Fruit fly (Drosophila melanogaster) whole organism, embryonic: ENCODE measurements around the gene CG14818.
A peak's percentile ranks its signal among the peaks of the same experiment; 100 is the strongest.

Experiments
- ATbp ChIP-seq: fragments of 200-800 bp; sonication (Bioruptor generic); optimal IDR thresholded peaks from 2 replicates; lab custom pipeline; 2017; ENCODE audit warnings: missing biosample characterization, mild to moderate bottlenecking, missing genetic modification characterization, missing genetic modification reagents
- B-H1 ChIP-seq: fragments of 200-800 bp; sonication (Bioruptor generic); IDR thresholded peaks from 3 replicates; pipeline ENCODE4 v1.3.6; 2022; ENCODE audit warnings: missing biosample characterization, missing genetic modification characterization
- Bteb2 ChIP-seq: fragments of 200-800 bp; sonication (Bioruptor generic); optimal IDR thresholded peaks from 2 replicates; lab custom pipeline; 2016; ENCODE audit warnings: missing biosample characterization, missing genetic modification characterization
- CG10209 ChIP-seq: fragments of 200-800 bp; sonication (Bioruptor generic); optimal IDR thresholded peaks from 3 replicates; lab custom pipeline; 2017; ENCODE audit warnings: missing biosample characterization, mild to moderate bottlenecking, missing genetic modification characterization, missing genetic modification reagents
- CG10462 ChIP-seq: fragments of 200-800 bp; sonication (Bioruptor generic); optimal IDR thresholded peaks from 2 replicates; lab custom pipeline; 2016; ENCODE audit warnings: missing biosample characterization, missing genetic modification characterization
- CG10959 ChIP-seq: fragments of 200-800 bp; sonication (Bioruptor generic); IDR thresholded peaks from 2 replicates; pipeline ENCODE4 v1.3.6; 2022; ENCODE audit warnings: missing biosample characterization, missing genetic modification characterization
- CG11247 ChIP-seq: fragments of 200-800 bp; sonication (Bioruptor generic); IDR thresholded peaks from 2 replicates; pipeline ENCODE4 v1.3.6; 2022; ENCODE audit warnings: missing biosample characterization, missing genetic modification characterization
- CG1233 ChIP-seq: fragments of 200-800 bp; sonication (Bioruptor generic); optimal IDR thresholded peaks from 4 replicates; lab custom pipeline; 2018; ENCODE audit warnings: missing biosample characterization, mild to moderate bottlenecking, missing genetic modification characterization
- CG12769 ChIP-seq: fragments of 200-800 bp; sonication (Bioruptor generic); optimal IDR thresholded peaks from 2 replicates; lab custom pipeline; 2019; ENCODE audit warnings: missing biosample characterization, mild to moderate bottlenecking, missing genetic modification characterization, moderate library complexity
- CG15073 ChIP-seq: fragments of 200-800 bp; sonication (Bioruptor generic); optimal IDR thresholded peaks from 2 replicates; lab custom pipeline; 2016; ENCODE audit warnings: missing biosample characterization, missing genetic modification characterization
- CG15514 ChIP-seq: fragments of 200-800 bp; sonication (Bioruptor generic); optimal IDR thresholded peaks from 3 replicates; lab custom pipeline; 2017; ENCODE audit warnings: missing biosample characterization, missing genetic modification characterization, mild to moderate bottlenecking, moderate library complexity, missing genetic modification reagents
- CG2120 ChIP-seq: fragments of 200-800 bp; sonication (Bioruptor generic); optimal IDR thresholded peaks from 3 replicates; lab custom pipeline; 2016; ENCODE audit warnings: missing biosample characterization, missing genetic modification characterization
- CG30020 ChIP-seq: fragments of 200-800 bp; optimal IDR thresholded peaks from 2 replicates; lab custom pipeline; 2019; ENCODE audit warnings: missing biosample characterization, mild to moderate bottlenecking, missing genetic modification characterization, moderate library complexity
- CG31224 ChIP-seq: fragments of 200-800 bp; sonication (Bioruptor generic); IDR thresholded peaks from 2 replicates; pipeline ENCODE4 v1.3.6; 2022; ENCODE audit warnings: missing biosample characterization, missing genetic modification characterization
- CG3847 ChIP-seq: fragments of 200-800 bp; sonication (Bioruptor generic); IDR thresholded peaks from 2 replicates; pipeline ENCODE4 v1.3.6; 2022; ENCODE audit warnings: missing biosample characterization, missing genetic modification characterization
- CG4282 ChIP-seq: fragments of 200-800 bp; sonication (Bioruptor generic); optimal IDR thresholded peaks from 2 replicates; lab custom pipeline; 2016; ENCODE audit warnings: missing biosample characterization, missing genetic modification characterization
- CG6654 ChIP-seq: fragments of 200-800 bp; sonication (Bioruptor generic); optimal IDR thresholded peaks from 2 replicates; lab custom pipeline; 2017; ENCODE audit warnings: missing biosample characterization, mild to moderate bottlenecking, missing genetic modification characterization
- CG7271 ChIP-seq: fragments of 200-800 bp; sonication (Bioruptor generic); optimal IDR thresholded peaks from 2 replicates; lab custom pipeline; 2018; ENCODE audit warnings: missing biosample characterization, mild to moderate bottlenecking, missing genetic modification characterization, moderate library complexity
- CG7556 ChIP-seq: fragments of 200-800 bp; sonication (Bioruptor generic); optimal IDR thresholded peaks from 2 replicates; lab custom pipeline; 2017; ENCODE audit warnings: missing biosample characterization, mild to moderate bottlenecking, missing genetic modification characterization
- CG8290 ChIP-seq, 3 experiments: fragments of 200-800 bp; sonication (Bioruptor generic); optimal IDR thresholded peaks; 2 replicates each; lab custom pipeline; 2016 to 2019; ENCODE audit warnings: missing biosample characterization in 3 of 3, missing genetic modification characterization in 3 of 3, mild to moderate bottlenecking in 2 of 3, moderate library complexity in 1 of 3
- CG9609 ChIP-seq: fragments of 200-800 bp; sonication (Bioruptor generic); optimal IDR thresholded peaks from 3 replicates; lab custom pipeline; 2016; ENCODE audit warnings: missing biosample characterization, missing genetic modification characterization
- CHES-1-like ChIP-seq: fragments of 200-800 bp; sonication (Bioruptor generic); optimal IDR thresholded peaks from 2 replicates; lab custom pipeline; 2016; ENCODE audit warnings: missing biosample characterization, missing genetic modification characterization
- D ChIP-seq, 2 experiments: fragments of 200-800 bp in 1 of 2; fragments of >200 bp in 1 of 2; sonication (Bioruptor generic) in 1 of 2; optimal IDR thresholded peaks; 2 replicates in 1 of 2; 3 replicates in 1 of 2; lab custom pipeline; 2017; ENCODE audit warnings: mild to moderate bottlenecking in 1 of 2, missing biosample characterization in 1 of 2, missing genetic modification characterization in 1 of 2, missing genetic modification reagents in 1 of 2
- Dad ChIP-seq: fragments of 200-800 bp; sonication (Bioruptor generic); optimal IDR thresholded peaks from 3 replicates; lab custom pipeline; 2016; ENCODE audit warnings: missing biosample characterization, missing genetic modification characterization
- Dip3 ChIP-seq: fragments of 200-800 bp; sonication (Bioruptor generic); optimal IDR thresholded peaks from 3 replicates; lab custom pipeline; 2016; ENCODE audit warnings: missing biosample characterization, missing genetic modification characterization
- Doc2 ChIP-seq: fragments of 200-800 bp; sonication (Bioruptor generic); IDR thresholded peaks from 2 replicates; pipeline ENCODE4 v1.3.6; 2022; ENCODE audit warnings: missing biosample characterization, missing genetic modification characterization
- Doc3 ChIP-seq: fragments of 200-800 bp; sonication (Bioruptor generic); IDR thresholded peaks from 3 replicates; pipeline ENCODE4 v1.3.6; 2022; ENCODE audit warnings: missing biosample characterization, missing genetic modification characterization; ENCODE audit not compliant: partially characterized antibody
- Gsc ChIP-seq: fragments of 200-800 bp; sonication (Bioruptor generic); IDR thresholded peaks from 2 replicates; pipeline ENCODE4 v1.3.6; 2022; ENCODE audit warnings: missing biosample characterization, missing genetic modification characterization
- HmgZ ChIP-seq: fragments of 200-800 bp; sonication (Bioruptor generic); optimal IDR thresholded peaks from 2 replicates; lab custom pipeline; 2018; ENCODE audit warnings: missing biosample characterization, mild to moderate bottlenecking, missing genetic modification characterization
- Hr78 ChIP-seq, 2 experiments: fragments of 200-800 bp in 1 of 2; fragments of >200 bp in 1 of 2; sonication (Bioruptor generic) in 1 of 2; optimal IDR thresholded peaks; 2 replicates each; lab custom pipeline; 2017 to 2019; ENCODE audit warnings: missing biosample characterization in 2 of 2, missing genetic modification characterization in 2 of 2, mild to moderate bottlenecking in 1 of 2, moderate library complexity in 1 of 2
- Lhr ChIP-seq: fragments of 200-800 bp; sonication (Bioruptor generic); optimal IDR thresholded peaks from 3 replicates; lab custom pipeline; 2017; ENCODE audit warnings: mild to moderate bottlenecking, missing biosample characterization, missing genetic modification reagents, missing genetic modification characterization
- MBD-R2 ChIP-seq: fragments of 200-800 bp; sonication (Bioruptor generic); IDR thresholded peaks from 2 replicates; pipeline ENCODE4 v1.3.6; 2022; ENCODE audit warnings: missing biosample characterization, missing genetic modification characterization
- Rx ChIP-seq: fragments of 200-800 bp; sonication (Bioruptor generic); IDR thresholded peaks from 2 replicates; pipeline ENCODE4 v1.3.6; 2022; ENCODE audit warnings: missing biosample characterization, missing genetic modification characterization
- Stat92E ChIP-seq, 3 experiments: fragments of >200 bp in 2 of 3; fragments of 200-800 bp in 1 of 3; sonication (Bioruptor generic) in 1 of 3; optimal IDR thresholded peaks; 2 replicates each; lab custom pipeline; 2017 to 2019; ENCODE audit warnings: missing biosample characterization in 3 of 3, missing genetic modification characterization in 3 of 3, mild to moderate bottlenecking in 1 of 3, moderate library complexity in 1 of 3
- bsh ChIP-seq, 2 experiments: fragments of 200-800 bp; sonication (Bioruptor generic); optimal IDR thresholded peaks; 2 replicates each; lab custom pipeline; 2017 to 2018; ENCODE audit warnings: mild to moderate bottlenecking in 2 of 2, missing biosample characterization in 2 of 2, missing genetic modification characterization in 2 of 2, moderate library complexity in 1 of 2
- chm ChIP-seq: fragments of 200-800 bp; sonication (Bioruptor generic); IDR thresholded peaks from 2 replicates; pipeline ENCODE4 v1.3.6; 2022; ENCODE audit warnings: missing biosample characterization, missing genetic modification characterization
- dan ChIP-seq: fragments of 200-800 bp; sonication (Bioruptor generic); IDR thresholded peaks from 2 replicates; pipeline ENCODE4 v1.3.6; 2022; ENCODE audit warnings: missing biosample characterization, missing genetic modification characterization
- en ChIP-seq: fragments of 200-800 bp; sonication (Bioruptor generic); optimal IDR thresholded peaks from 2 replicates; lab custom pipeline; 2016; ENCODE audit warnings: missing biosample characterization, missing genetic modification characterization
- eyg ChIP-seq: fragments of 200-800 bp; sonication (Bioruptor generic); optimal IDR thresholded peaks from 3 replicates; lab custom pipeline; 2016; ENCODE audit warnings: missing biosample characterization, missing genetic modification characterization
- fru ChIP-seq: fragments of >200 bp; optimal IDR thresholded peaks from 2 replicates; lab custom pipeline; 2017
- h ChIP-seq: fragments of >200 bp; optimal IDR thresholded peaks from 2 replicates; lab custom pipeline; 2017
- kay ChIP-seq: fragments of 200-800 bp; sonication (Bioruptor generic); optimal IDR thresholded peaks from 2 replicates; lab custom pipeline; 2016; ENCODE audit warnings: missing biosample characterization, missing genetic modification characterization
- lab ChIP-seq: fragments of 200-800 bp; sonication (Bioruptor generic); optimal IDR thresholded peaks from 3 replicates; lab custom pipeline; 2017; ENCODE audit warnings: missing biosample characterization, missing genetic modification characterization, mild to moderate bottlenecking, moderate library complexity, missing genetic modification reagents
- nerfin-2 ChIP-seq: fragments of 200-800 bp; sonication (Bioruptor generic); IDR thresholded peaks from 2 replicates; pipeline ENCODE4 v1.3.6; 2022; ENCODE audit warnings: missing biosample characterization, missing genetic modification characterization; ENCODE audit not compliant: partially characterized antibody
- nmo ChIP-seq: fragments of 200-800 bp; sonication (Bioruptor generic); optimal IDR thresholded peaks from 2 replicates; lab custom pipeline; 2018; ENCODE audit warnings: missing biosample characterization, mild to moderate bottlenecking, missing genetic modification characterization, moderate library complexity
- slbo ChIP-seq: fragments of 200-800 bp; sonication (Bioruptor generic); IDR thresholded peaks from 2 replicates; pipeline ENCODE4 v1.3.6; 2022; ENCODE audit warnings: missing biosample characterization, missing genetic modification characterization
- stwl ChIP-seq: fragments of 200-800 bp; sonication (Bioruptor generic); optimal IDR thresholded peaks from 3 replicates; lab custom pipeline; 2018; ENCODE audit warnings: missing biosample characterization, mild to moderate bottlenecking, missing genetic modification characterization, moderate library complexity
- sug ChIP-seq: fragments of 200-800 bp; optimal IDR thresholded peaks from 2 replicates; lab custom pipeline; 2019; ENCODE audit warnings: missing biosample characterization, mild to moderate bottlenecking, missing genetic modification characterization, moderate library complexity
- tin ChIP-seq: fragments of 200-800 bp; sonication (Bioruptor generic); optimal IDR thresholded peaks from 3 replicates; lab custom pipeline; 2016; ENCODE audit warnings: missing biosample characterization, missing genetic modification characterization
- zfh1 ChIP-seq: fragments of 200-800 bp; sonication (Bioruptor generic); IDR thresholded peaks from 3 replicates; pipeline ENCODE4 v1.3.6; 2022; ENCODE audit warnings: missing biosample characterization, missing genetic modification characterization

Gene CG14818

dm6 chrX:1868586-1869111 lies 10.9 kb downstream of the CG14818 start, which contains the start of the genes CG14803 and Pex5 (continued):
- no peak for TF ChIP-seq CG8290 (GFP tag; optimal IDR thresholded peaks at IDR 0.05; lab: Kevin White, UChicago)
- no peak for TF ChIP-seq CG8290 (tag; optimal IDR thresholded peaks at IDR 0.05; lab: Kevin White, UChicago)
- no peak for TF ChIP-seq CG30020 (tag; lab: Kevin White, UChicago)
- no peak for TF ChIP-seq bsh (GFP tag; optimal IDR thresholded peaks at IDR 0.05; lab: Kevin White, UChicago)
- peak; percentile 82 for TF ChIP-seq stwl (tag; lab: Kevin White, UChicago)
- no peak for TF ChIP-seq kay (GFP tag; lab: Kevin White, UChicago)
- no peak for TF ChIP-seq Gsc (GFP tag; lab: Robert Waterston, UW)
- no peak for TF ChIP-seq CG4282
- no peak for TF ChIP-seq Lhr (GFP tag; lab: Kevin White, UChicago)
- no peak for TF ChIP-seq CG10209 (GFP tag; lab: Kevin White, UChicago)
- no peak for TF ChIP-seq nerfin-2 (GFP tag; lab: Robert Waterston, UW)
- TF ChIP-seq B-H1: no peak
- TF ChIP-seq CG1233 (GFP tag; lab: Kevin White, UChicago): no peak
- no peak for TF ChIP-seq Rx (GFP tag; lab: Robert Waterston, UW)
- TF ChIP-seq CG12769 (tag; lab: Kevin White, UChicago): no peak
- no peak for TF ChIP-seq Stat92E (GFP tag; optimal IDR thresholded peaks at IDR 0.05; lab: Kevin White, UChicago)
- TF ChIP-seq tin (GFP tag; lab: Kevin White, UChicago): no peak
- no peak for TF ChIP-seq lab (GFP tag; lab: Kevin White, UChicago)
- peak; percentile 9 for TF ChIP-seq sug
- TF ChIP-seq Doc3: peak; percentile 39; the same call in 1 of the 3 replicates
- no peak for TF ChIP-seq Dad (GFP tag; lab: Kevin White, UChicago)
- TF ChIP-seq CG2120 (GFP tag; lab: Kevin White, UChicago): peak; percentile 31
- TF ChIP-seq HmgZ: peak; percentile 27
- no peak for TF ChIP-seq CHES-1-like
- TF ChIP-seq CG3847 (GFP tag; lab: Robert Waterston, UW): no peak
- TF ChIP-seq CG11247 (GFP tag; lab: Robert Waterston, UW): no peak
- TF ChIP-seq nmo: no peak
- 0 out of 2 replicates have a peak, but pooled peaks have one; percentile 12 for TF ChIP-seq slbo (GFP tag; lab: Robert Waterston, UW)
- peak; percentile 44 for TF ChIP-seq CG15514 (GFP tag; lab: Kevin White, UChicago)
- no peak for TF ChIP-seq fru
- TF ChIP-seq CG9609 (GFP tag; lab: Kevin White, UChicago): no peak
- no peak for TF ChIP-seq CG7556 (GFP tag; lab: Kevin White, UChicago)
- peak; percentile 92 for TF ChIP-seq MBD-R2
- no peak for TF ChIP-seq en
- TF ChIP-seq Hr78 (GFP tag; optimal IDR thresholded peaks at IDR 0.05; lab: Kevin White, UChicago): no peak
- TF ChIP-seq chm (GFP tag; lab: Robert Waterston, UW): no peak
- no peak for TF ChIP-seq CG10959 (GFP tag; lab: Robert Waterston, UW)
- no peak for TF ChIP-seq CG7271 (tag; lab: Kevin White, UChicago)
- TF ChIP-seq ATbp (GFP tag; lab: Kevin White, UChicago): no peak
- no peak for TF ChIP-seq h (lab: Kevin White, UChicago)
- TF ChIP-seq dan (GFP tag; lab: Robert Waterston, UW): no peak
- no peak for TF ChIP-seq CG31224 (GFP tag; lab: Robert Waterston, UW)
- TF ChIP-seq eyg (GFP tag; lab: Kevin White, UChicago): no peak
- no peak for TF ChIP-seq zfh1 (GFP tag; lab: Robert Waterston, UW)
- no peak for TF ChIP-seq CG15073 (GFP tag; lab: Kevin White, UChicago)
- no peak for TF ChIP-seq Dip3 (GFP tag; lab: Kevin White, UChicago)
- TF ChIP-seq CG6654: no peak
- TF ChIP-seq D (optimal IDR thresholded peaks at IDR 0.05; lab: Kevin White, UChicago): no peak
- no peak for TF ChIP-seq D (GFP tag; optimal IDR thresholded peaks at IDR 0.05; lab: Kevin White, UChicago)
- TF ChIP-seq CG10462: no peak
- no peak for TF ChIP-seq Doc2
- TF ChIP-seq Bteb2: no peak
